Worm (Caenorhabditis elegans) whole organism, late embryonic: ENCODE results near the gene C25H3.16.

Experiments used
- C08G9.2 ChIP-seq: sonication (generic microtip); optimal IDR thresholded peaks from 2 replicates; lab custom pipeline; 2016; ENCODE audit warnings: mild to moderate bottlenecking, missing genetic modification characterization, moderate library complexity, missing compliant biosample characterization
- C38D4.7 ChIP-seq: fragments of 200-800 bp; sonication (Bioruptor generic); optimal IDR thresholded peaks from 2 replicates; lab custom pipeline; 2018; ENCODE audit warnings: mild to moderate bottlenecking, missing genetic modification characterization, moderate library complexity, missing compliant biosample characterization
- F13H6.1 ChIP-seq: sonication (generic microtip); optimal IDR thresholded peaks from 2 replicates; lab custom pipeline; 2016; ENCODE audit warnings: missing genetic modification characterization, missing compliant biosample characterization
- K09A11.1 ChIP-seq: sonication (generic microtip); optimal IDR thresholded peaks from 2 replicates; lab custom pipeline; 2017; ENCODE audit warnings: antibody characterized with exemption, mild to moderate bottlenecking, missing genetic modification characterization, missing compliant biosample characterization; ENCODE audit not compliant: insufficient read depth
- T23F11.4 ChIP-seq: fragments of 200-800 bp; sonication (Bioruptor generic); optimal IDR thresholded peaks from 2 replicates; lab custom pipeline; 2018; ENCODE audit warnings: mild to moderate bottlenecking, missing genetic modification characterization, missing compliant biosample characterization
- ceh-18 ChIP-seq: sonication (generic microtip); optimal IDR thresholded peaks from 2 replicates; lab custom pipeline; 2016; ENCODE audit warnings: missing genetic modification characterization, missing compliant biosample characterization
- ceh-2 ChIP-seq: sonication (generic microtip); optimal IDR thresholded peaks from 2 replicates; lab custom pipeline; 2016; ENCODE audit warnings: missing genotype, missing genetic modification characterization, missing compliant biosample characterization
- ceh-30 ChIP-seq: fragments of 150-350 bp; optimal IDR thresholded peaks from 2 replicates; lab custom pipeline; 2014; ENCODE audit warnings: missing biosample characterization, missing genetic modification characterization
- ceh-31 ChIP-seq: sonication (generic microtip); optimal IDR thresholded peaks from 2 replicates; lab custom pipeline; 2016; ENCODE audit warnings: missing genetic modification characterization, missing compliant biosample characterization
- ceh-9 ChIP-seq: sonication (generic microtip); optimal IDR thresholded peaks from 2 replicates; lab custom pipeline; 2016; ENCODE audit warnings: mild to moderate bottlenecking, missing genetic modification characterization, inconsistent platforms, missing compliant biosample characterization
- che-1 ChIP-seq: sonication (generic microtip); optimal IDR thresholded peaks from 2 replicates; lab custom pipeline; 2016; ENCODE audit warnings: mild to moderate bottlenecking, missing genetic modification characterization, missing compliant biosample characterization
- dve-1 ChIP-seq: sonication (generic microtip); optimal IDR thresholded peaks from 2 replicates; lab custom pipeline; 2017; ENCODE audit warnings: antibody characterized with exemption, mild to moderate bottlenecking, missing genetic modification characterization, missing compliant biosample characterization
- elt-4 ChIP-seq: sonication (generic microtip); optimal IDR thresholded peaks from 2 replicates; lab custom pipeline; 2016; ENCODE audit warnings: missing genetic modification characterization, missing compliant biosample characterization
- ets-4 ChIP-seq: sonication (generic microtip); optimal IDR thresholded peaks from 2 replicates; lab custom pipeline; 2016; ENCODE audit warnings: missing genetic modification characterization, missing compliant biosample characterization
- eyg-1 ChIP-seq: sonication (generic microtip); optimal IDR thresholded peaks from 2 replicates; lab custom pipeline; 2016; ENCODE audit warnings: missing genotype, missing genetic modification characterization, missing compliant biosample characterization
- fax-1 ChIP-seq: sonication (generic microtip); optimal IDR thresholded peaks from 2 replicates; lab custom pipeline; 2016; ENCODE audit warnings: missing genotype, missing genetic modification characterization, missing compliant biosample characterization
- fkh-10 ChIP-seq: fragments of 150-350 bp; optimal IDR thresholded peaks from 2 replicates; lab custom pipeline; 2014; ENCODE audit warnings: missing biosample characterization, missing genetic modification reagents, missing genetic modification characterization
- gmeb-2 ChIP-seq: sonication (generic microtip); optimal IDR thresholded peaks from 2 replicates; lab custom pipeline; 2016; ENCODE audit warnings: missing genetic modification characterization, inconsistent platforms, missing compliant biosample characterization
- hlh-13 ChIP-seq: fragments of 200-800 bp; sonication (Bioruptor generic); optimal IDR thresholded peaks from 2 replicates; lab custom pipeline; 2018; ENCODE audit warnings: mild to moderate bottlenecking, missing genetic modification characterization, missing compliant biosample characterization
- hlh-30 ChIP-seq: sonication (generic microtip); optimal IDR thresholded peaks from 2 replicates; lab custom pipeline; 2017; ENCODE audit warnings: antibody characterized with exemption, missing genetic modification characterization, missing compliant biosample characterization; ENCODE audit not compliant: insufficient read depth
- hlh-6 ChIP-seq: sonication (generic microtip); optimal IDR thresholded peaks from 2 replicates; lab custom pipeline; 2016; ENCODE audit warnings: missing genotype, missing genetic modification characterization, missing compliant biosample characterization
- hlh-8 ChIP-seq: sonication (generic microtip); optimal IDR thresholded peaks from 2 replicates; lab custom pipeline; 2016; ENCODE audit warnings: missing genotype, missing genetic modification characterization, missing compliant biosample characterization
- lim-6 ChIP-seq: sonication (generic microtip); optimal IDR thresholded peaks from 2 replicates; lab custom pipeline; 2016; ENCODE audit warnings: missing genetic modification characterization, missing compliant biosample characterization
- madf-2 ChIP-seq: sonication (generic microtip); optimal IDR thresholded peaks from 2 replicates; lab custom pipeline; 2017; ENCODE audit warnings: missing genetic modification characterization, missing compliant biosample characterization
- nhr-11 ChIP-seq: fragments of 150-350 bp; optimal IDR thresholded peaks from 2 replicates; lab custom pipeline; 2014; ENCODE audit warnings: missing biosample characterization, missing genetic modification characterization
- nhr-232 ChIP-seq: sonication (generic microtip); optimal IDR thresholded peaks from 2 replicates; lab custom pipeline; 2016; ENCODE audit warnings: missing genetic modification characterization, missing compliant biosample characterization
- pat-9 ChIP-seq: fragments of 200-800 bp; sonication (Bioruptor generic); optimal IDR thresholded peaks from 2 replicates; lab custom pipeline; 2018; ENCODE audit warnings: mild to moderate bottlenecking, missing genetic modification characterization, moderate library complexity, missing compliant biosample characterization
- pha-4 ChIP-seq: fragments of 150-350 bp; optimal IDR thresholded peaks from 2 replicates; lab custom pipeline; 2018; ENCODE audit warnings: missing biosample characterization, missing genetic modification reagents, missing genetic modification characterization
- pqm-1 ChIP-seq: sonication (generic microtip); optimal IDR thresholded peaks from 2 replicates; lab custom pipeline; 2016; ENCODE audit warnings: missing genetic modification characterization, missing compliant biosample characterization
- sdc-2 ChIP-seq: sonication (generic microtip); optimal IDR thresholded peaks from 2 replicates; lab custom pipeline; 2016; ENCODE audit warnings: missing genotype, missing genetic modification characterization, missing compliant biosample characterization
- ttx-3 ChIP-seq: sonication (generic microtip); optimal IDR thresholded peaks from 2 replicates; lab custom pipeline; 2016; ENCODE audit warnings: missing genetic modification reagents, missing genetic modification characterization, missing compliant biosample characterization
- unc-55 ChIP-seq: sonication (generic microtip); optimal IDR thresholded peaks from 2 replicates; lab custom pipeline; 2017; ENCODE audit warnings: missing biosample characterization, missing genetic modification reagents, missing genetic modification characterization
- zip-5 ChIP-seq: sonication (generic microtip); optimal IDR thresholded peaks from 2 replicates; lab custom pipeline; 2016; ENCODE audit warnings: missing genetic modification characterization, missing compliant biosample characterization
- ztf-16 ChIP-seq: sonication (generic microtip); optimal IDR thresholded peaks from 2 replicates; lab custom pipeline; 2017; ENCODE audit warnings: missing genetic modification characterization, missing compliant biosample characterization

Gene C25H3.16

DNA sequence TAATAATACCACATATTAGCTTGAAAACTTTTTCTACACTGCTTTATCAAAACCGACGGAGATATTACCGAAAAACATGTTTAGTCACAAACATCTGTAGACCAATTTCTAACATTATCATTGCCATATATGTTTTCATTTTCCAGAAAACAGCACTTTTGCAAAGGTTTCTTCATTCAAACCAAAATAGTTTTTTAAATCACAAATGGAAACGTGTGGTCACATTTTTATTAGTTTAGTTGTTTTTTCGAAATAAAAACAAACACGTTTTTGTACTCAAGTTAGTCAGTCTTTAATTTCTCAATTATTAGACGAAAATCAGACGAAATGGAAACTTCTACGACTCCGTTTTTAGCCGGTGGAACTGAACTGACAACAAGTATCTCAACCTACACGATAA, 28.0 kb upstream of the C25H3.16 start, which contains the start of gene F59E12.3:
Gene F59E12.3 (plus strand): TSS at position 301 of the 400 bp plus-strand sequence.
- TF ChIP-seq pat-9 (no peak), hlh-30 (no peak), hlh-6 (tag; lab: Kevin White, UChicago) (no peak), T23F11.4 (GFP tag; lab: Kevin White, UChicago) (no peak), ceh-2 (tag; lab: Kevin White, UChicago) (no peak), lim-6 (tag; lab: Kevin White, UChicago) (no peak), nhr-232 (tag; lab: Kevin White, UChicago) (no peak), C08G9.2 (no peak), ceh-18 (tag; lab: Kevin White, UChicago) (no peak), C38D4.7 (GFP tag; lab: Kevin White, UChicago) (no peak), unc-55 (GFP tag; lab: Kevin White, UChicago) (no peak), elt-4 (tag; lab: Kevin White, UChicago) (no peak), hlh-8 (tag; lab: Kevin White, UChicago) (no peak), ceh-31 (no peak), ceh-30 (tag; lab: Kevin White, UChicago) (no peak), sdc-2 (tag; lab: Kevin White, UChicago) (no peak), madf-2 (tag; lab: Kevin White, UChicago) (no peak), zip-5 (no peak), gmeb-2 (tag; lab: Kevin White, UChicago) (no peak)

- TF ChIP-seq elt-4 (tag; lab: Kevin White, UChicago), result peak; percentile 41
- no peak for TF ChIP-seq fkh-10 (GFP tag; lab: Kevin White, UChicago)
- TF ChIP-seq che-1, result no peak
- TF ChIP-seq pha-4 (tag; lab: Kevin White, UChicago), result no peak
These were observed 25.6 kb upstream of the C25H3.16 start for ce11 chrII:5640362-5641079.

DNA sequence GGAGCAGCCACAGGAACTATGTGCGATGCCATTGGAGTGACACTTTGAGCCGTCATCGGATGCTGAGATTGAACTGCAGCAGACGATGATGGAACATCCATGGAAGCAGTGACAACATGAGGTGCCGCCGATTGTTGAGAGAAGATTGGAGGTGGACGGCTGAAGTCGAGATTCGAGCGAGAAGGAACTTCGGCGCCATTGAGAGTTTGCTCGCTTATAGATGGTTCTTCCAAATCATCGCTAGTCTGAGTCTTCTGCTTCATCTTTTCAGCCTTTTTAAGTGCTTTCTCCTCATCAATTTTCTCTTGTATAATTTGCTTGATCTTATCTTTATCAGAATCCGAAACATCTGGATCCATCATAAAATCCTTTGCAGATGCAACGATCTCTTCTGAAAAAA, 24.0 kb upstream of the C25H3.16 start:
- TF ChIP-seq hlh-6 (tag; lab: Kevin White, UChicago) (no peak), fax-1 (tag; lab: Kevin White, UChicago) (no peak), ttx-3 (tag; lab: Kevin White, UChicago) (no peak), lim-6 (tag; lab: Kevin White, UChicago) (no peak), nhr-11 (tag; lab: Kevin White, UChicago) (no peak), F13H6.1 (tag; lab: Kevin White, UChicago) (no peak)
- TF ChIP-seq, all 69 proteins: peak for 0

DNA sequence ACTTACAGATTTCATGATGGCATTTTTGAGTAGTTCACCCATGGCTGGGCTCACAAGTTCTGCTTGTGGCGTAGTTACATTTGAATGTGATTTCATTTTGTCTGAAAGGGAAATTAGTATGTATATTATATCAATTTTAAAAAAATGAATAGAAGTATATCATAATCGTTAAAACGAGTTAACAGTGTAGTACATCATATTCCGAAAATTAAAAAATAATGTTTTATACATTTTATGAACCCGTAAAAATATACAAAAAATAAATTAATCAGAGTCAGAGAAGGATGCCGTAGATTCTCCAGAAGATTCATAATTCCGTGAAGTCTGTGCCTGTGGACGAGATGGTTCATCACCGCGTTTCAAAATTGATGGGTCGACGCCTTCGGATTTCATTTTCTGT, 19.1 kb upstream of the C25H3.16 start, which contains the start of gene F59E12.9:
Gene F59E12.9 (minus strand): TSS at position 101 of the 400 bp plus-strand sequence.
- TF ChIP-seq zip-5, result no peak
- no peak for TF ChIP-seq ceh-9 (tag; lab: Kevin White, UChicago)
- TF ChIP-seq F13H6.1 (tag; lab: Kevin White, UChicago), result no peak
- TF ChIP-seq pqm-1 (tag; lab: Kevin White, UChicago), result no peak
- no peak for TF ChIP-seq dve-1 (tag; lab: Kevin White, UChicago)
- TF ChIP-seq hlh-13 (GFP tag; lab: Kevin White, UChicago), result no peak
- no peak for TF ChIP-seq ztf-16 (tag; lab: Kevin White, UChicago)
- TF ChIP-seq che-1, result no peak
- TF ChIP-seq C38D4.7 (GFP tag; lab: Kevin White, UChicago), result no peak
- no peak for TF ChIP-seq nhr-232 (tag; lab: Kevin White, UChicago)
- no peak for TF ChIP-seq eyg-1 (tag; lab: Kevin White, UChicago)
- TF ChIP-seq ets-4 (tag; lab: Kevin White, UChicago), result no peak
- no peak for TF ChIP-seq ttx-3 (tag; lab: Kevin White, UChicago)
- TF ChIP-seq K09A11.1 (tag; lab: Kevin White, UChicago), result no peak
